Worm (Caenorhabditis elegans): ENCODE measurements around the gene F18E9.7.

DNA sequence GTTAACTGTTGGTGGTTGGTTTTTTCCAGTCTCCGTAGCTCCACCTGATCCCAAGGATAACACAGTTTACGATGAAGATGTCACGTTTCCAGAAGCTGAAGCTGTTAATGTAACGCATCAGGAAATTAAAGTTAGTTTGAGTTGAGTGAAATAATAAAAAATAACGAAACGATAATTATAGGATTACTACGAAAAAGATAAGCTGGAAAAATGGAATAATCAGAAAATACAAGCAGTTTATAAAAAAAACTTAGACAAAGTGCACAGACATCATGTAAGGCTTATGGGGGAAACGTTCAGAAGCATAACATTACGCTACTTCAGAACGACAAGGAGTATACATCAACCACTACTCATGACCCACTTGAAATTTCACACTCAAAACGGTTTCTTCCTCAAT, 16.1 kb downstream of the F18E9.7 start, which contains the start of gene F18E9.8:
- TF ChIP-seq lsy-2 (tag; optimal IDR thresholded peaks at IDR 0.05) (no peak), nhr-76 (tag; optimal IDR thresholded peaks at IDR 0.05) (no peak), elt-3 (tag; optimal IDR thresholded peaks at IDR 0.05) (no peak), mab-5 (tag; optimal IDR thresholded peaks at IDR 0.05) (no peak)

Measured in whole organism, mixed stage, embryonic.